Worm (Caenorhabditis elegans): ENCODE results near the gene EEED8.14.
A peak's percentile ranks its signal among the peaks of the same experiment; 100 is the strongest.

Gene EEED8.14

ce11 chrII:5451278-5451677 is 37.4 kb upstream of the EEED8.14 start:
- no peak for TF ChIP-seq syd-9 (tag; optimal IDR thresholded peaks at IDR 0.05)
- no peak for TF ChIP-seq eyg-1 (tag; optimal IDR thresholded peaks at IDR 0.05)
- no peak for TF ChIP-seq pros-1 (tag; optimal IDR thresholded peaks at IDR 0.05)
- TF ChIP-seq sox-4 (tag; optimal IDR thresholded peaks at IDR 0.05): no peak
- no peak for TF ChIP-seq unc-42 (tag; optimal IDR thresholded peaks at IDR 0.05)
- TF ChIP-seq unc-86 (tag; optimal IDR thresholded peaks at IDR 0.05): no peak
- TF ChIP-seq unc-3 (GFP tag; conservative IDR thresholded peaks at IDR 0.05): no peak
- TF ChIP-seq unc-3 (tag; optimal IDR thresholded peaks at IDR 0.05): no peak
- no peak for TF ChIP-seq ceh-48 (tag; optimal IDR thresholded peaks at IDR 0.05)
- no peak for TF ChIP-seq ceh-45 (GFP tag; IDR thresholded peaks at IDR 0.05)
- TF ChIP-seq lin-11 (tag; optimal IDR thresholded peaks at IDR 0.05): no peak

ce11 chrII:5449620-5450019 is 35.8 kb upstream of the EEED8.14 start:
- TF ChIP-seq pax-1 (tag; optimal IDR thresholded peaks at IDR 0.05) (no peak), ceh-14 (tag; optimal IDR thresholded peaks at IDR 0.05) (no peak), ceh-34 (tag; optimal IDR thresholded peaks at IDR 0.05) (no peak), ztf-16 (tag; optimal IDR thresholded peaks at IDR 0.05) (no peak), ceh-2 (tag; optimal IDR thresholded peaks at IDR 0.05) (no peak), pat-9 (tag; optimal IDR thresholded peaks at IDR 0.05) (no peak), T23F11.4 (GFP tag; optimal IDR thresholded peaks at IDR 0.05) (no peak), rnt-1 (tag; optimal IDR thresholded peaks at IDR 0.05) (no peak), ceh-18 (tag; optimal IDR thresholded peaks at IDR 0.05) (no peak), fkh-6 (tag; optimal IDR thresholded peaks at IDR 0.05) (no peak), sox-4 (tag; optimal IDR thresholded peaks at IDR 0.05) (no peak), pag-3 (tag; optimal IDR thresholded peaks at IDR 0.05; ENCODE audit: borderline replicate concordance) (no peak), npax-4 (tag; optimal IDR thresholded peaks at IDR 0.05) (no peak), nhr-11 (tag; optimal IDR thresholded peaks at IDR 0.05) (no peak), ttx-3 (tag; optimal IDR thresholded peaks at IDR 0.05) (no peak), nfya-1 (tag; optimal IDR thresholded peaks at IDR 0.05) (no peak), K09A11.1 (tag; optimal IDR thresholded peaks at IDR 0.05; ENCODE audit: insufficient read depth) (no peak)

- TF ChIP-seq ceh-18 (tag; optimal IDR thresholded peaks at IDR 0.05): peak; percentile 23
- no peak for TF ChIP-seq mec-3 (tag; optimal IDR thresholded peaks at IDR 0.05; ENCODE audit: borderline replicate concordance)
- no peak for TF ChIP-seq ttx-3 (tag; optimal IDR thresholded peaks at IDR 0.05)
- TF ChIP-seq unc-55 (GFP tag; optimal IDR thresholded peaks at IDR 0.05): peak; percentile 77
- TF ChIP-seq che-1 (tag; optimal IDR thresholded peaks at IDR 0.05): no peak
These were observed 35.4 kb upstream of the EEED8.14 start for ce11 chrII:5449219-5449618.

- no peak for TF ChIP-seq ceh-18 (tag; optimal IDR thresholded peaks at IDR 0.05)
- TF ChIP-seq pat-9 (tag; optimal IDR thresholded peaks at IDR 0.05): no peak
- no peak for TF ChIP-seq sdc-2 (tag; optimal IDR thresholded peaks at IDR 0.05)
- no peak for TF ChIP-seq lim-6 (tag; optimal IDR thresholded peaks at IDR 0.05)
- TF ChIP-seq mec-3 (tag; optimal IDR thresholded peaks at IDR 0.05; ENCODE audit: borderline replicate concordance): no peak
- no peak for TF ChIP-seq che-1 (tag; optimal IDR thresholded peaks at IDR 0.05)
- TF ChIP-seq madf-2 (tag; optimal IDR thresholded peaks at IDR 0.05): no peak
- TF ChIP-seq hlh-15 (tag; optimal IDR thresholded peaks at IDR 0.05): no peak
- TF ChIP-seq ref-2 (tag; optimal IDR thresholded peaks at IDR 0.05): no peak
- TF ChIP-seq F13H6.1 (tag; optimal IDR thresholded peaks at IDR 0.05): no peak
- TF ChIP-seq hlh-8 (tag; optimal IDR thresholded peaks at IDR 0.05): no peak
These were observed 33.5 kb upstream of the EEED8.14 start, which contains the start of gene cex-1 for ce11 chrII:5447381-5447780. TSS of gene cex-1 (plus strand) at chrII:5447681.

ce11 chrII:5446506-5446905 is 32.7 kb upstream of the EEED8.14 start, which contains the start of gene nmr-1:
TSS of gene nmr-1 (minus strand) at chrII:5446606.
- TF ChIP-seq hlh-15 (tag; optimal IDR thresholded peaks at IDR 0.05) (no peak), hlh-30 (tag; optimal IDR thresholded peaks at IDR 0.05; ENCODE audit: insufficient read depth) (no peak), ahr-1 (tag; optimal IDR thresholded peaks at IDR 0.05) (no peak), unc-86 (tag; optimal IDR thresholded peaks at IDR 0.05) (no peak), mec-3 (tag; optimal IDR thresholded peaks at IDR 0.05; ENCODE audit: borderline replicate concordance) (no peak), odd-2 (tag; optimal IDR thresholded peaks at IDR 0.05) (no peak), unc-42 (tag; optimal IDR thresholded peaks at IDR 0.05) (no peak), ztf-16 (tag; optimal IDR thresholded peaks at IDR 0.05) (no peak), sox-4 (tag; optimal IDR thresholded peaks at IDR 0.05) (no peak), ceh-6 (GFP tag; optimal IDR thresholded peaks at IDR 0.05) (no peak), unc-55 (GFP tag; optimal IDR thresholded peaks at IDR 0.05) (no peak), eyg-1 (tag; optimal IDR thresholded peaks at IDR 0.05) (no peak), ceh-34 (tag; optimal IDR thresholded peaks at IDR 0.05) (no peak)
